Fruit fly (Drosophila melanogaster) whole organism, embryonic: Measurements from ENCODE around the gene Caper.
A peak's percentile ranks its signal among the peaks of the same experiment; 100 is the strongest.

ENCODE experiments used
- Adf1 ChIP-seq: fragments of 200-800 bp; sonication (Bioruptor generic); IDR thresholded peaks from 2 replicates; pipeline ENCODE4 v1.3.6; 2022; ENCODE audit warnings: missing biosample characterization, missing genetic modification characterization
- Asciz ChIP-seq: fragments of 200-800 bp; sonication (Bioruptor generic); optimal IDR thresholded peaks from 2 replicates; lab custom pipeline; 2017; ENCODE audit warnings: missing biosample characterization, mild to moderate bottlenecking, missing genetic modification characterization, missing genetic modification reagents
- Atf-2 ChIP-seq: fragments of 200-800 bp; sonication (Bioruptor generic); optimal IDR thresholded peaks from 2 replicates; lab custom pipeline; 2016; ENCODE audit warnings: missing biosample characterization, missing genetic modification characterization
- Blimp-1 ChIP-seq: fragments of 200-800 bp; sonication (Bioruptor generic); optimal IDR thresholded peaks from 3 replicates; lab custom pipeline; 2018; ENCODE audit warnings: missing biosample characterization, missing genetic modification characterization, mild to moderate bottlenecking, moderate library complexity, missing genetic modification reagents
- CG10267 ChIP-seq: fragments of 200-800 bp; sonication (Bioruptor generic); optimal IDR thresholded peaks from 2 replicates; lab custom pipeline; 2018; ENCODE audit warnings: missing biosample characterization, mild to moderate bottlenecking, missing genetic modification characterization, moderate library complexity
- CG10979 ChIP-seq: fragments of 200-800 bp; sonication (Bioruptor generic); optimal IDR thresholded peaks from 2 replicates; lab custom pipeline; 2018; ENCODE audit warnings: missing biosample characterization, mild to moderate bottlenecking, missing genetic modification characterization, moderate library complexity
- CG11398 ChIP-seq: fragments of 200-800 bp; sonication (Bioruptor generic); optimal IDR thresholded peaks from 2 replicates; lab custom pipeline; 2016; ENCODE audit warnings: missing biosample characterization, missing genetic modification characterization
- CG11695 ChIP-seq: fragments of 200-800 bp; sonication (Bioruptor generic); IDR thresholded peaks from 3 replicates; pipeline ENCODE4 v1.3.6; 2022; ENCODE audit warnings: missing biosample characterization, missing genetic modification characterization
- CG14965 ChIP-seq: fragments of 200-800 bp; sonication (Bioruptor generic); optimal IDR thresholded peaks from 2 replicates; lab custom pipeline; 2016; ENCODE audit warnings: missing biosample characterization, missing genetic modification characterization, borderline replicate concordance
- CG1529 ChIP-seq: fragments of 200-800 bp; sonication (Bioruptor generic); optimal IDR thresholded peaks from 3 replicates; lab custom pipeline; 2018; ENCODE audit warnings: missing biosample characterization, missing genetic modification characterization
- CG17359 ChIP-seq: fragments of 200-800 bp; sonication (Bioruptor generic); optimal IDR thresholded peaks from 3 replicates; lab custom pipeline; 2018; ENCODE audit warnings: missing biosample characterization, mild to moderate bottlenecking, missing genetic modification characterization, moderate library complexity
- CG17361 ChIP-seq: fragments of 200-800 bp; sonication (Bioruptor generic); IDR thresholded peaks from 3 replicates; pipeline ENCODE4 v1.3.6; 2022; ENCODE audit warnings: missing biosample characterization, missing genetic modification characterization
- CG17829 ChIP-seq: fragments of 200-800 bp; optimal IDR thresholded peaks from 2 replicates; lab custom pipeline; 2019; ENCODE audit warnings: missing biosample characterization, mild to moderate bottlenecking, missing genetic modification characterization, moderate library complexity
- CG1832 ChIP-seq: fragments of 200-800 bp; sonication (Bioruptor generic); optimal IDR thresholded peaks from 2 replicates; lab custom pipeline; 2017; ENCODE audit warnings: missing biosample characterization, mild to moderate bottlenecking, missing genetic modification characterization, inconsistent platforms
- CG31388 ChIP-seq: fragments of 200-800 bp; sonication (Bioruptor generic); optimal IDR thresholded peaks from 2 replicates; lab custom pipeline; 2016; ENCODE audit warnings: missing biosample characterization, missing genetic modification characterization
- CG3163 ChIP-seq: fragments of 200-800 bp; sonication (Bioruptor generic); optimal IDR thresholded peaks from 3 replicates; lab custom pipeline; 2016; ENCODE audit warnings: missing biosample characterization, missing genetic modification characterization
- CG3726 ChIP-seq: fragments of 200-800 bp; sonication (Bioruptor generic); IDR thresholded peaks from 3 replicates; pipeline ENCODE4, ENCODE4 v1.3.6; 2022; ENCODE audit warnings: missing biosample characterization, missing genetic modification characterization
- CG4707 ChIP-seq: fragments of 200-800 bp; sonication (Bioruptor generic); optimal IDR thresholded peaks from 2 replicates; lab custom pipeline; 2018; ENCODE audit warnings: missing biosample characterization, mild to moderate bottlenecking, missing genetic modification characterization, moderate library complexity
- CG4854 ChIP-seq: fragments of 200-800 bp; sonication (Bioruptor generic); optimal IDR thresholded peaks from 2 replicates; lab custom pipeline; 2016; ENCODE audit warnings: missing biosample characterization, missing genetic modification characterization, inconsistent platforms
- CG6683 ChIP-seq: fragments of 200-800 bp; sonication (Bioruptor generic); optimal IDR thresholded peaks from 2 replicates; lab custom pipeline; 2017; ENCODE audit warnings: missing biosample characterization, mild to moderate bottlenecking, missing genetic modification characterization, missing genetic modification reagents
- CG7928 ChIP-seq: fragments of 200-800 bp; sonication (Bioruptor generic); optimal IDR thresholded peaks from 2 replicates; lab custom pipeline; 2017; ENCODE audit warnings: missing biosample characterization, mild to moderate bottlenecking, missing genetic modification characterization
- CG8478 ChIP-seq: fragments of >200 bp; optimal IDR thresholded peaks from 2 replicates; lab custom pipeline; 2018
- D ChIP-seq, 2 experiments: fragments of 200-800 bp in 1 of 2; fragments of >200 bp in 1 of 2; sonication (Bioruptor generic) in 1 of 2; optimal IDR thresholded peaks; 2 replicates in 1 of 2; 3 replicates in 1 of 2; lab custom pipeline; 2017; ENCODE audit warnings: mild to moderate bottlenecking in 1 of 2, missing biosample characterization in 1 of 2, missing genetic modification characterization in 1 of 2, missing genetic modification reagents in 1 of 2
- D19A ChIP-seq: fragments of 200-800 bp; optimal IDR thresholded peaks from 3 replicates; lab custom pipeline; 2019; ENCODE audit warnings: missing biosample characterization, mild to moderate bottlenecking, missing genetic modification characterization, moderate library complexity
- Dref ChIP-seq: fragments of 200-800 bp; sonication (Bioruptor generic); IDR thresholded peaks from 2 replicates; pipeline ENCODE4 v1.3.6; 2022; ENCODE audit warnings: missing biosample characterization, missing genetic modification characterization
- Ets65A ChIP-seq: fragments of 200-800 bp; sonication (Bioruptor generic); peaks from one replicate; lab custom pipeline; 2016; ENCODE audit warnings: missing biosample characterization, missing genetic modification characterization
- Ets97D ChIP-seq: fragments of 200-800 bp; sonication (Bioruptor generic); optimal IDR thresholded peaks from 3 replicates; lab custom pipeline; 2016; ENCODE audit warnings: missing biosample characterization, missing genetic modification characterization
- HHEX ChIP-seq: fragments of 200-800 bp; sonication (Bioruptor generic); optimal IDR thresholded peaks from 3 replicates; lab custom pipeline; 2017; ENCODE audit warnings: missing biosample characterization, mild to moderate bottlenecking, missing genetic modification characterization, missing genetic modification reagents
- HLH3B ChIP-seq: fragments of 200-800 bp; sonication (Bioruptor generic); IDR thresholded peaks from 2 replicates; pipeline ENCODE4 v1.3.6; 2022; ENCODE audit warnings: missing biosample characterization, missing genetic modification characterization
- Hr39 ChIP-seq: fragments of >200 bp; optimal IDR thresholded peaks from 2 replicates; lab custom pipeline; 2017
- Hsf ChIP-seq: fragments of 200-800 bp; sonication (Bioruptor generic); optimal IDR thresholded peaks from 3 replicates; lab custom pipeline; 2016; ENCODE audit warnings: missing biosample characterization, missing genetic modification characterization
- Jarid2 ChIP-seq: fragments of 200-800 bp; sonication (Bioruptor generic); optimal IDR thresholded peaks from 3 replicates; lab custom pipeline; 2017; ENCODE audit warnings: mild to moderate bottlenecking, missing biosample characterization, missing genetic modification reagents, missing genetic modification characterization
- MBD-R2 ChIP-seq: fragments of 200-800 bp; sonication (Bioruptor generic); IDR thresholded peaks from 2 replicates; pipeline ENCODE4 v1.3.6; 2022; ENCODE audit warnings: missing biosample characterization, missing genetic modification characterization
- Meics ChIP-seq: fragments of 200-800 bp; sonication (Bioruptor generic); optimal IDR thresholded peaks from 2 replicates; lab custom pipeline; 2017; ENCODE audit warnings: missing biosample characterization, mild to moderate bottlenecking, missing genetic modification characterization
- NFAT ChIP-seq: fragments of 200-800 bp; sonication (Bioruptor generic); IDR thresholded peaks from 2 replicates; pipeline ENCODE4 v1.3.6; 2022; ENCODE audit warnings: missing biosample characterization, missing genetic modification characterization
- Stat92E ChIP-seq, 3 experiments: fragments of >200 bp in 2 of 3; fragments of 200-800 bp in 1 of 3; sonication (Bioruptor generic) in 1 of 3; optimal IDR thresholded peaks; 2 replicates each; lab custom pipeline; 2017 to 2019; ENCODE audit warnings: missing biosample characterization in 3 of 3, missing genetic modification characterization in 3 of 3, mild to moderate bottlenecking in 1 of 3, moderate library complexity in 1 of 3
- ac ChIP-seq: fragments of 200-800 bp; sonication (Bioruptor generic); optimal IDR thresholded peaks from 3 replicates; lab custom pipeline; 2017; ENCODE audit warnings: missing biosample characterization, mild to moderate bottlenecking, missing genetic modification characterization
- ap ChIP-seq: fragments of 200-800 bp; sonication (Bioruptor generic); IDR thresholded peaks from 2 replicates; pipeline ENCODE4 v1.3.6; 2022; ENCODE audit warnings: missing biosample characterization, missing genetic modification characterization
- ato ChIP-seq: fragments of 200-800 bp; sonication (Bioruptor generic); IDR thresholded peaks from 2 replicates; pipeline ENCODE4 v1.3.6; 2022; ENCODE audit warnings: missing biosample characterization, missing genetic modification characterization; ENCODE audit not compliant: partially characterized antibody
- caup ChIP-seq: fragments of 200-800 bp; sonication (Bioruptor generic); optimal IDR thresholded peaks from 3 replicates; lab custom pipeline; 2017; ENCODE audit warnings: missing biosample characterization, mild to moderate bottlenecking, missing genetic modification characterization, moderate library complexity; ENCODE audit not compliant: severe bottlenecking
- ewg ChIP-seq: fragments of 200-800 bp; sonication (Bioruptor generic); optimal IDR thresholded peaks from 3 replicates; lab custom pipeline; 2017; ENCODE audit warnings: mild to moderate bottlenecking, missing biosample characterization, missing genetic modification reagents, missing genetic modification characterization
- fd64A ChIP-seq: fragments of 200-800 bp; sonication (Bioruptor generic); optimal IDR thresholded peaks from 3 replicates; lab custom pipeline; 2018; ENCODE audit warnings: missing biosample characterization, mild to moderate bottlenecking, missing genetic modification characterization
- grn ChIP-seq: fragments of 200-800 bp; sonication (Bioruptor generic); optimal IDR thresholded peaks from 3 replicates; lab custom pipeline; 2017; ENCODE audit warnings: missing biosample characterization, missing genetic modification characterization
- nerfin-1 ChIP-seq: fragments of 200-800 bp; sonication (Bioruptor generic); optimal IDR thresholded peaks from 3 replicates; lab custom pipeline; 2019; ENCODE audit warnings: missing biosample characterization, mild to moderate bottlenecking, missing genetic modification characterization, moderate library complexity
- phol ChIP-seq: fragments of 200-800 bp; sonication (Bioruptor generic); optimal IDR thresholded peaks from 3 replicates; lab custom pipeline; 2018; ENCODE audit warnings: missing biosample characterization, mild to moderate bottlenecking, missing genetic modification characterization, moderate library complexity
- pros ChIP-seq: fragments of 200-800 bp; sonication (Bioruptor generic); optimal IDR thresholded peaks from 3 replicates; lab custom pipeline; 2019; ENCODE audit warnings: missing biosample characterization, mild to moderate bottlenecking, missing genetic modification characterization, moderate library complexity
- scrt ChIP-seq: fragments of 200-800 bp; sonication (Bioruptor generic); optimal IDR thresholded peaks from 2 replicates; lab custom pipeline; 2018; ENCODE audit warnings: missing biosample characterization, mild to moderate bottlenecking, missing genetic modification characterization, moderate library complexity
- sima ChIP-seq: fragments of 200-800 bp; sonication (Bioruptor generic); optimal IDR thresholded peaks from 2 replicates; lab custom pipeline; 2016; ENCODE audit warnings: missing biosample characterization, missing genetic modification characterization
- ssp ChIP-seq: fragments of 200-800 bp; sonication (Bioruptor generic); IDR thresholded peaks from 2 replicates; pipeline ENCODE4 v1.3.6; 2022; ENCODE audit warnings: missing biosample characterization, missing genetic modification characterization
- stwl ChIP-seq: fragments of 200-800 bp; sonication (Bioruptor generic); optimal IDR thresholded peaks from 3 replicates; lab custom pipeline; 2018; ENCODE audit warnings: missing biosample characterization, mild to moderate bottlenecking, missing genetic modification characterization, moderate library complexity
- tin ChIP-seq: fragments of 200-800 bp; sonication (Bioruptor generic); optimal IDR thresholded peaks from 3 replicates; lab custom pipeline; 2016; ENCODE audit warnings: missing biosample characterization, missing genetic modification characterization

The Caper gene

dm6 chr2L:7049680-7050289 is 17.3 kb downstream of the Caper start (continued):
- TF ChIP-seq Meics (GFP tag; lab: Kevin White, UChicago), result no peak
- no peak for TF ChIP-seq Stat92E (GFP tag; optimal IDR thresholded peaks at IDR 0.05; lab: Kevin White, UChicago)
- TF ChIP-seq CG3726 (GFP tag; lab: Robert Waterston, UW), result no peak
- TF ChIP-seq grn (GFP tag; lab: Kevin White, UChicago), result no peak
- no peak for TF ChIP-seq CG14965
- TF ChIP-seq Ets97D (GFP tag; lab: Kevin White, UChicago), result no peak
- TF ChIP-seq HHEX (GFP tag; lab: Kevin White, UChicago), result no peak
- no peak for TF ChIP-seq Jarid2 (GFP tag; lab: Kevin White, UChicago)
- TF ChIP-seq fd64A (GFP tag; lab: Kevin White, UChicago), result no peak
- no peak for TF ChIP-seq CG3163 (GFP tag; lab: Kevin White, UChicago)
- TF ChIP-seq Ets65A, result no peak
- no peak for TF ChIP-seq caup (GFP tag; lab: Kevin White, UChicago)
- no peak for TF ChIP-seq CG7928
- TF ChIP-seq CG4854, result no peak
- no peak for TF ChIP-seq Hsf
- TF ChIP-seq CG31388, result no peak
- TF ChIP-seq CG4707 (GFP tag; lab: Kevin White, UChicago), result no peak
- peak; percentile 10 for TF ChIP-seq pros
- no peak for TF ChIP-seq tin (GFP tag; lab: Kevin White, UChicago)
- peak; percentile 15 for TF ChIP-seq Blimp-1 (GFP tag; lab: Kevin White, UChicago)
- TF ChIP-seq CG17361, result no peak
- TF ChIP-seq ap (GFP tag; lab: Robert Waterston, UW), result no peak
- no peak for TF ChIP-seq Asciz (GFP tag; lab: Kevin White, UChicago)
- TF ChIP-seq Adf1 (GFP tag; lab: Robert Waterston, UW), result peak; percentile 69
- no peak for TF ChIP-seq CG17359
- TF ChIP-seq CG11398, result no peak
- TF ChIP-seq ac (GFP tag; lab: Kevin White, UChicago), result peak; percentile 12
- TF ChIP-seq D19A, result no peak
- TF ChIP-seq CG11695 (GFP tag; lab: Robert Waterston, UW), result no peak
- TF ChIP-seq Hr39 (lab: Kevin White, UChicago), result no peak
- TF ChIP-seq phol (tag; lab: Kevin White, UChicago), result no peak
- peak; percentile 61 for TF ChIP-seq ewg (GFP tag; lab: Kevin White, UChicago)
- TF ChIP-seq Atf-2 (GFP tag; lab: Kevin White, UChicago), result no peak
- TF ChIP-seq MBD-R2 (GFP tag; lab: Robert Waterston, UW), result no peak
- TF ChIP-seq D (optimal IDR thresholded peaks at IDR 0.05; lab: Kevin White, UChicago), result no peak
- no peak for TF ChIP-seq D (GFP tag; optimal IDR thresholded peaks at IDR 0.05; lab: Kevin White, UChicago)
- TF ChIP-seq ato, result no peak
- 0 out of 2 replicates have a peak, but pooled peaks have one; percentile 6 for TF ChIP-seq HLH3B (GFP tag; lab: Robert Waterston, UW)

dm6 chr2L:7050492-7051182 is 18.1 kb downstream of the Caper start:
- TF ChIP-seq ssp (no peak), CG1529 (GFP tag; lab: Kevin White, UChicago) (no peak), Dref (no peak), CG6683 (no peak), CG8478 (lab: Kevin White, UChicago) (peak; percentile 33), scrt (no peak), NFAT (GFP tag; lab: Robert Waterston, UW) (no peak), CG17829 (no peak), HHEX (GFP tag; lab: Kevin White, UChicago) (no peak), CG10979 (tag; lab: Kevin White, UChicago) (no peak), CG10267 (tag; lab: Kevin White, UChicago) (peak; percentile 36), nerfin-1 (tag; lab: Kevin White, UChicago) (peak; percentile 47), sima (GFP tag; lab: Kevin White, UChicago) (no peak), stwl (tag; lab: Kevin White, UChicago) (peak; percentile 67), CG1832 (GFP tag; lab: Kevin White, UChicago) (peak; percentile 60)
